Fruit fly (Drosophila melanogaster) whole organism, embryonic: ENCODE measurements around the gene mfas.
A peak's percentile ranks its signal among the peaks of the same experiment; 100 is the strongest.

Source experiments
- Abd-B ChIP-seq: fragments of 200-800 bp; sonication (Bioruptor generic); optimal IDR thresholded peaks from 2 replicates; lab custom pipeline; 2018; ENCODE audit warnings: missing biosample characterization, mild to moderate bottlenecking, missing genetic modification characterization, moderate library complexity
- Ada2b ChIP-seq: fragments of 200-800 bp; sonication (Bioruptor generic); IDR thresholded peaks from 2 replicates; pipeline ENCODE4 v1.3.6; 2022; ENCODE audit warnings: missing biosample characterization, missing genetic modification characterization
- Atf6 ChIP-seq: fragments of 200-800 bp; sonication (Bioruptor generic); IDR thresholded peaks from 2 replicates; pipeline ENCODE4 v1.3.6; 2022; ENCODE audit warnings: missing biosample characterization, missing genetic modification characterization
- Awh ChIP-seq: fragments of 200-800 bp; sonication (Bioruptor generic); IDR thresholded peaks from 2 replicates; pipeline ENCODE4, ENCODE4 v1.3.6; 2022; ENCODE audit warnings: missing biosample characterization, missing genetic modification characterization
- BEAF-32 ChIP-seq: fragments of 200-800 bp; sonication (Bioruptor generic); optimal IDR thresholded peaks from 3 replicates; lab custom pipeline; 2017; ENCODE audit warnings: missing biosample characterization, missing genetic modification characterization, mild to moderate bottlenecking, moderate library complexity, missing genetic modification reagents
- CG10147 ChIP-seq: fragments of 200-800 bp; sonication (Bioruptor generic); optimal IDR thresholded peaks from 2 replicates; lab custom pipeline; 2019; ENCODE audit warnings: missing biosample characterization, mild to moderate bottlenecking, missing genetic modification characterization, moderate library complexity
- CG12391 ChIP-seq: fragments of 200-800 bp; sonication (Bioruptor generic); optimal IDR thresholded peaks from 3 replicates; lab custom pipeline; 2018; ENCODE audit warnings: missing biosample characterization, mild to moderate bottlenecking, missing genetic modification characterization, moderate library complexity
- CG12659 ChIP-seq: fragments of 200-800 bp; sonication (Bioruptor generic); optimal IDR thresholded peaks from 3 replicates; lab custom pipeline; 2017; ENCODE audit warnings: mild to moderate bottlenecking, missing biosample characterization, missing genetic modification reagents, missing genetic modification characterization
- CG12942 ChIP-seq: fragments of 200-800 bp; sonication (Bioruptor generic); optimal IDR thresholded peaks from 3 replicates; lab custom pipeline; 2016; ENCODE audit warnings: missing biosample characterization, missing genetic modification characterization
- CG13296 ChIP-seq: fragments of 200-800 bp; sonication (Bioruptor generic); optimal IDR thresholded peaks from 3 replicates; lab custom pipeline; 2018; ENCODE audit warnings: missing biosample characterization, mild to moderate bottlenecking, missing genetic modification characterization
- CG13894 ChIP-seq: fragments of 200-800 bp; sonication (Bioruptor generic); optimal IDR thresholded peaks from 3 replicates; lab custom pipeline; 2018; ENCODE audit warnings: missing biosample characterization, mild to moderate bottlenecking, missing genetic modification characterization, moderate library complexity
- CG14050 ChIP-seq: fragments of 200-800 bp; sonication (Bioruptor generic); IDR thresholded peaks from 3 replicates; pipeline ENCODE4 v1.3.6; 2022; ENCODE audit warnings: missing biosample characterization, missing genetic modification characterization
- CG15011 ChIP-seq: fragments of 200-800 bp; sonication (Bioruptor generic); optimal IDR thresholded peaks from 3 replicates; lab custom pipeline; 2018; ENCODE audit warnings: missing biosample characterization, mild to moderate bottlenecking, missing genetic modification characterization
- CG15514 ChIP-seq: fragments of 200-800 bp; sonication (Bioruptor generic); optimal IDR thresholded peaks from 3 replicates; lab custom pipeline; 2017; ENCODE audit warnings: missing biosample characterization, missing genetic modification characterization, mild to moderate bottlenecking, moderate library complexity, missing genetic modification reagents
- CG17328 ChIP-seq: fragments of 200-800 bp; sonication (Bioruptor generic); IDR thresholded peaks from 2 replicates; pipeline ENCODE4 v1.3.6; 2022; ENCODE audit warnings: missing biosample characterization, missing genetic modification characterization
- CG1792 ChIP-seq: fragments of 200-800 bp; sonication (Bioruptor generic); optimal IDR thresholded peaks from 2 replicates; lab custom pipeline; 2016; ENCODE audit warnings: missing biosample characterization, missing genetic modification characterization
- CG3065 ChIP-seq: fragments of 200-800 bp; sonication (Bioruptor generic); optimal IDR thresholded peaks from 2 replicates; lab custom pipeline; 2016; ENCODE audit warnings: missing biosample characterization, missing genetic modification characterization
- CG4424 ChIP-seq: fragments of 200-800 bp; sonication (Bioruptor generic); optimal IDR thresholded peaks from 3 replicates; lab custom pipeline; 2016; ENCODE audit warnings: missing biosample characterization, missing genetic modification characterization
- CG6683 ChIP-seq: fragments of 200-800 bp; sonication (Bioruptor generic); optimal IDR thresholded peaks from 2 replicates; lab custom pipeline; 2017; ENCODE audit warnings: missing biosample characterization, mild to moderate bottlenecking, missing genetic modification characterization, missing genetic modification reagents
- CG7372 ChIP-seq: fragments of 200-800 bp; sonication (Bioruptor generic); IDR thresholded peaks from 2 replicates; pipeline ENCODE4 v1.3.6; 2022; ENCODE audit warnings: missing biosample characterization, missing genetic modification characterization
- CG7987 ChIP-seq: fragments of 200-800 bp; sonication (Bioruptor generic); optimal IDR thresholded peaks from 2 replicates; lab custom pipeline; 2018; ENCODE audit warnings: missing biosample characterization, mild to moderate bottlenecking, missing genetic modification characterization, moderate library complexity
- CG9727 ChIP-seq: fragments of 200-800 bp; sonication (Bioruptor generic); optimal IDR thresholded peaks from 3 replicates; lab custom pipeline; 2017; ENCODE audit warnings: missing biosample characterization, mild to moderate bottlenecking, missing genetic modification characterization
- CrebB ChIP-seq: fragments of 200-800 bp; sonication (Bioruptor generic); optimal IDR thresholded peaks from 3 replicates; lab custom pipeline; 2018; ENCODE audit warnings: missing biosample characterization, mild to moderate bottlenecking, missing genetic modification characterization
- Gug ChIP-seq: fragments of 200-800 bp; sonication (Bioruptor generic); IDR thresholded peaks from 4 replicates; pipeline ENCODE4 v1.3.6; 2022; ENCODE audit warnings: missing biosample characterization, missing genetic modification characterization
- Hey ChIP-seq: fragments of 200-800 bp; sonication (Bioruptor generic); optimal IDR thresholded peaks from 3 replicates; lab custom pipeline; 2018; ENCODE audit warnings: missing biosample characterization, mild to moderate bottlenecking, missing genetic modification characterization
- Hsf ChIP-seq: fragments of 200-800 bp; sonication (Bioruptor generic); optimal IDR thresholded peaks from 3 replicates; lab custom pipeline; 2016; ENCODE audit warnings: missing biosample characterization, missing genetic modification characterization
- Nf-YC ChIP-seq: fragments of 200-800 bp; optimal IDR thresholded peaks from 3 replicates; lab custom pipeline; 2019; ENCODE audit warnings: missing biosample characterization, mild to moderate bottlenecking, missing genetic modification characterization, moderate library complexity
- Pdp1 ChIP-seq, 2 experiments: fragments of 200-800 bp; sonication (Bioruptor generic); optimal IDR thresholded peaks; 3 replicates each; lab custom pipeline; 2016; ENCODE audit warnings: missing biosample characterization in 2 of 2, missing genetic modification characterization in 2 of 2, mild to moderate bottlenecking in 1 of 2, moderate library complexity in 1 of 2
- Six4 ChIP-seq: fragments of 200-800 bp; sonication (Bioruptor generic); optimal IDR thresholded peaks from 2 replicates; lab custom pipeline; 2016; ENCODE audit warnings: missing biosample characterization, missing genetic modification characterization
- TFAM ChIP-seq: fragments of 200-800 bp; sonication (Bioruptor generic); optimal IDR thresholded peaks from 2 replicates; lab custom pipeline; 2017; ENCODE audit warnings: missing biosample characterization, missing genetic modification characterization, inconsistent platforms
- ato ChIP-seq: fragments of 200-800 bp; sonication (Bioruptor generic); IDR thresholded peaks from 2 replicates; pipeline ENCODE4 v1.3.6; 2022; ENCODE audit warnings: missing biosample characterization, missing genetic modification characterization; ENCODE audit not compliant: partially characterized antibody
- cas ChIP-seq: fragments of 200-800 bp; sonication (Bioruptor generic); IDR thresholded peaks from 2 replicates; pipeline ENCODE4 v1.3.6; 2022; ENCODE audit warnings: missing biosample characterization, missing genetic modification characterization
- chif ChIP-seq, 2 experiments: fragments of 200-800 bp; sonication (Bioruptor generic); optimal IDR thresholded peaks; 3 replicates each; lab custom pipeline; 2016; ENCODE audit warnings: missing biosample characterization in 2 of 2, missing genetic modification characterization in 2 of 2
- cwo ChIP-seq: fragments of 200-800 bp; sonication (Bioruptor generic); optimal IDR thresholded peaks from 3 replicates; lab custom pipeline; 2017; ENCODE audit warnings: missing biosample characterization, missing genetic modification characterization, mild to moderate bottlenecking, moderate library complexity, missing genetic modification reagents
- emc ChIP-seq: fragments of 200-800 bp; sonication (Bioruptor generic); optimal IDR thresholded peaks from 2 replicates; lab custom pipeline; 2016; ENCODE audit warnings: missing biosample characterization, missing genetic modification characterization
- fd96Cb ChIP-seq: fragments of 200-800 bp; sonication (Bioruptor generic); optimal IDR thresholded peaks from 2 replicates; lab custom pipeline; 2018; ENCODE audit warnings: missing biosample characterization, mild to moderate bottlenecking, missing genetic modification characterization, moderate library complexity
- her ChIP-seq: fragments of 200-800 bp; sonication (Bioruptor generic); optimal IDR thresholded peaks from 2 replicates; lab custom pipeline; 2016; ENCODE audit warnings: missing biosample characterization, missing genetic modification characterization
- inv ChIP-seq: fragments of 200-800 bp; sonication (Bioruptor generic); IDR thresholded peaks from 2 replicates; pipeline ENCODE4 v1.3.6; 2022; ENCODE audit warnings: missing biosample characterization, missing genetic modification characterization; ENCODE audit not compliant: partially characterized antibody
- kay ChIP-seq: fragments of 200-800 bp; sonication (Bioruptor generic); optimal IDR thresholded peaks from 2 replicates; lab custom pipeline; 2016; ENCODE audit warnings: missing biosample characterization, missing genetic modification characterization
- mam ChIP-seq: fragments of 200-800 bp; sonication (Bioruptor generic); optimal IDR thresholded peaks from 3 replicates; lab custom pipeline; 2016; ENCODE audit warnings: missing biosample characterization, missing genetic modification characterization
- pan ChIP-seq, 4 experiments: fragments of >200 bp in 3 of 4; fragments of 200-800 bp in 1 of 4; sonication (Bioruptor generic) in 1 of 4; optimal IDR thresholded peaks in 3 of 4; IDR thresholded peaks in 1 of 4; 2 replicates each; pipeline versions ENCODE4 v1.3.6 to Lab custom; 2017 to 2022; ENCODE audit warnings: missing biosample characterization in 2 of 4, missing genetic modification characterization in 2 of 4, mixed read lengths in 1 of 4
- prd ChIP-seq, 3 experiments: fragments of >200 bp in 2 of 3; fragments of 200-800 bp in 1 of 3; sonication (Bioruptor generic) in 1 of 3; optimal IDR thresholded peaks in 2 of 3; IDR thresholded peaks in 1 of 3; 2 replicates in 2 of 3; 3 replicates in 1 of 3; pipeline versions ENCODE4 v1.3.6 to Lab custom; 2017 to 2022; ENCODE audit warnings: missing biosample characterization in 1 of 3, missing genetic modification characterization in 1 of 3
- sc ChIP-seq, 3 experiments: fragments of >200 bp in 2 of 3; fragments of 200-800 bp in 1 of 3; sonication (Bioruptor generic) in 1 of 3; optimal IDR thresholded peaks; 2 replicates in 2 of 3; 3 replicates in 1 of 3; lab custom pipeline; 2017; ENCODE audit warnings: mild to moderate bottlenecking in 1 of 3, missing biosample characterization in 1 of 3, missing genetic modification characterization in 1 of 3, missing genetic modification reagents in 1 of 3
- sqz ChIP-seq: fragments of 200-800 bp; sonication (Bioruptor generic); optimal IDR thresholded peaks from 3 replicates; lab custom pipeline; 2018; ENCODE audit warnings: missing biosample characterization, mild to moderate bottlenecking, missing genetic modification characterization
- tna ChIP-seq: fragments of 200-800 bp; sonication (Bioruptor generic); IDR thresholded peaks from 2 replicates; pipeline ENCODE4 v1.3.6; 2022; ENCODE audit warnings: missing biosample characterization, missing genetic modification characterization; ENCODE audit not compliant: partially characterized antibody
- unpg ChIP-seq: fragments of 200-800 bp; sonication (Bioruptor generic); optimal IDR thresholded peaks from 3 replicates; lab custom pipeline; 2018; ENCODE audit warnings: missing biosample characterization, mild to moderate bottlenecking, missing genetic modification characterization, moderate library complexity
- wdn ChIP-seq: fragments of 200-800 bp; sonication (Bioruptor generic); IDR thresholded peaks from 2 replicates; pipeline ENCODE4 v1.3.6; 2022; ENCODE audit warnings: missing biosample characterization, missing genetic modification characterization
- zen ChIP-seq: fragments of 200-800 bp; sonication (Bioruptor generic); optimal IDR thresholded peaks from 3 replicates; lab custom pipeline; 2018; ENCODE audit warnings: missing biosample characterization, mild to moderate bottlenecking, missing genetic modification characterization, moderate library complexity

Gene mfas

dm6 chr3R:12016828-12017280 is 23.7 kb upstream of the mfas start, which contains the start of the genes DCAF12 and Spt3 (continued):
- peak; percentile 87 for TF ChIP-seq Abd-B (GFP tag; lab: Kevin White, UChicago)
- TF ChIP-seq Gug (GFP tag; lab: Robert Waterston, UW), result peak; percentile 63; the same call in 1 of the 4 replicates
- no peak for TF ChIP-seq pan (optimal IDR thresholded peaks at IDR 0.05; lab: Kevin White, UChicago)
- TF ChIP-seq pan (GFP tag; optimal IDR thresholded peaks at IDR 0.05 in 1 of 2, IDR thresholded peaks at IDR 0.05 in 1 of 2), result no peak
- TF ChIP-seq CG12942 (GFP tag; lab: Kevin White, UChicago), result no peak
- no peak for TF ChIP-seq CrebB (tag; lab: Kevin White, UChicago)
- TF ChIP-seq Ada2b (GFP tag; lab: Robert Waterston, UW), result no peak
- TF ChIP-seq CG12659 (GFP tag; lab: Kevin White, UChicago), result peak; percentile 60
- TF ChIP-seq fd96Cb (tag; lab: Kevin White, UChicago), result peak; percentile 37
- TF ChIP-seq mam (GFP tag; lab: Kevin White, UChicago), result no peak
- TF ChIP-seq sqz, result no peak
- TF ChIP-seq Six4, result peak; percentile 25
- 0 out of 2 replicates have a peak, but pooled peaks have one; percentile 21 for TF ChIP-seq wdn
- TF ChIP-seq CG4424 (GFP tag; lab: Kevin White, UChicago), result peak; percentile 42
- TF ChIP-seq CG14050 (GFP tag; lab: Robert Waterston, UW), result no peak
- TF ChIP-seq CG15011 (GFP tag; lab: Kevin White, UChicago), result no peak
- TF ChIP-seq Awh, result no peak
- peak; percentile 82 for TF ChIP-seq tna
- peak; percentile 48; the same call in 1 of the 2 replicates for TF ChIP-seq CG7372 (GFP tag; lab: Robert Waterston, UW)
- no peak for TF ChIP-seq TFAM
- TF ChIP-seq Nf-YC (tag; lab: Kevin White, UChicago), result no peak
- TF ChIP-seq zen, result peak; percentile 63
- TF ChIP-seq CG13296 (GFP tag; lab: Kevin White, UChicago), result no peak
- TF ChIP-seq CG13894, result no peak
- peak; percentile 67 for TF ChIP-seq ato (GFP tag; lab: Robert Waterston, UW)
- no peak for TF ChIP-seq CG1792
- TF ChIP-seq CG12391, result peak; percentile 76
- TF ChIP-seq inv (GFP tag; lab: Robert Waterston, UW), result peak; percentile 96
- peak; percentile 58 for TF ChIP-seq kay (GFP tag; lab: Kevin White, UChicago)
- TF ChIP-seq cwo (GFP tag; lab: Kevin White, UChicago), result no peak
- TF ChIP-seq BEAF-32, result peak; percentile 80
- peak; percentile 43 for TF ChIP-seq CG9727
- no peak for TF ChIP-seq chif (GFP tag; optimal IDR thresholded peaks at IDR 0.05; lab: Kevin White, UChicago)
- TF ChIP-seq Pdp1 (GFP tag; optimal IDR thresholded peaks at IDR 0.05; lab: Kevin White, UChicago), result no peak
- no peak for TF ChIP-seq CG17328 (GFP tag; lab: Robert Waterston, UW)
- no peak for TF ChIP-seq emc (GFP tag; lab: Kevin White, UChicago)
- TF ChIP-seq cas (GFP tag; lab: Robert Waterston, UW), result 0 out of 2 replicates have a peak, but pooled peaks have one; percentile 33
- no peak for TF ChIP-seq Atf6 (GFP tag; lab: Robert Waterston, UW)
- TF ChIP-seq CG3065 (GFP tag; lab: Kevin White, UChicago), result no peak
- TF ChIP-seq CG7987 (GFP tag; lab: Kevin White, UChicago), result no peak
- TF ChIP-seq unpg, result no peak
- peak; percentile 99 for TF ChIP-seq CG15514
- peak; percentile 64 for TF ChIP-seq CG10147 (GFP tag; lab: Kevin White, UChicago)
- no peak for TF ChIP-seq Hsf (GFP tag; lab: Kevin White, UChicago)
- TF ChIP-seq prd (optimal IDR thresholded peaks at IDR 0.05; lab: Kevin White, UChicago), result no peak
- TF ChIP-seq prd (GFP tag; IDR thresholded peaks at IDR 0.05; lab: Robert Waterston, UW), result peak; percentile 69; the same call in 2 of the 3 replicates
- TF ChIP-seq Hey (tag; lab: Kevin White, UChicago), result no peak
- no peak for TF ChIP-seq sc (optimal IDR thresholded peaks at IDR 0.05; lab: Kevin White, UChicago)
- peak; percentile 29 for TF ChIP-seq sc (GFP tag; optimal IDR thresholded peaks at IDR 0.05; lab: Kevin White, UChicago)
- TF ChIP-seq CG6683 (GFP tag; lab: Kevin White, UChicago), result no peak
- no peak for TF ChIP-seq her (GFP tag; lab: Kevin White, UChicago)
